Fruit fly (Drosophila melanogaster) whole organism: ENCODE results near the gene Ptpmeg2.

Experiments
- CG8478 ChIP-seq: fragments of >200 bp; optimal IDR thresholded peaks from 2 replicates; lab custom pipeline; 2018; ENCODE audit warnings: inconsistent platforms
- Dll ChIP-seq: fragments of >200 bp; optimal IDR thresholded peaks from 2 replicates; lab custom pipeline; 2017
- EcR ChIP-seq, 2 experiments: fragments of >200 bp; optimal IDR thresholded peaks; 2 replicates each; lab custom pipeline; 2017; ENCODE audit warnings: missing biosample characterization in 2 of 2, missing genetic modification characterization in 2 of 2, missing genetic modification reagents in 2 of 2
- pan ChIP-seq: fragments of >200 bp; optimal IDR thresholded peaks from 2 replicates; lab custom pipeline; 2017
- psq ChIP-seq: fragments of >200 bp; optimal IDR thresholded peaks from 2 replicates; lab custom pipeline; 2017
- usp ChIP-seq: fragments of >200 bp; optimal IDR thresholded peaks from 2 replicates; lab custom pipeline; 2017; ENCODE audit warnings: missing biosample characterization, missing genetic modification characterization, mixed read lengths

DNA sequence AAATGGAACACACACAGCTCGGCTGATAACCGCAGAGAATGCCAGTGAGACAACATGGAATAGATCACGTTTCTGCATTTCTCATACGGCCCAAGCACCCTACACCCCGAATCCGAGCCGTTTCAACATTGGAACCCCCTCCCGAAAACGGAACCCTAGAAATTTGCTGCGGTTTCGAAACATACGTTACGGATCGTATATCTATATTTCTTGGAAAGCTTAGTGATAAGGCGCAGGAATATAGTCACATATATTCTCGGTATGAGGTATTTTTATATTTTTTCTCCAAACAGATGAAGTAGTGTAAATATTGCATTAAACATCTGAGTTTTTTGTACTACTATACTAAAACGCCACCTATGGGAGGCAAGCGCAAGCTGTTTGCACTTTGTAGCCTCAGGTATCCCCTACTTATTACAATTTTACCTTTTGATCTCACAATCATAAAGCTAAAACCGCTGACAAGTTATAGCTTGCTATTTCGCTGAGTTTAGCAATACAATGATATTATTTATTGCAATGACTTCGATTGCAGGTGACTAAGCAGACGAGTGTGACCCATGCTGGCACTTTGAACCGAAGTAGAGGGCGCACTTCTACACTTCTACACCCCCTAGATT lies 63.5 kb downstream of the Ptpmeg2 start:
- TF ChIP-seq CG8478 (lab: Kevin White, UChicago): no peak
- TF ChIP-seq EcR (GFP tag; optimal IDR thresholded peaks at IDR 0.05; lab: Kevin White, UChicago): no peak
- no peak for TF ChIP-seq psq (lab: Kevin White, UChicago)
- TF ChIP-seq pan (lab: Kevin White, UChicago): no peak
- TF ChIP-seq usp (GFP tag; lab: Kevin White, UChicago): no peak
- no peak for TF ChIP-seq Dll (lab: Kevin White, UChicago)
